Worm (Caenorhabditis elegans) whole organism, midembryonic: ENCODE data around the gene C33F10.4.

ENCODE experiments used
- T22C8.4 ChIP-seq: fragments of 200-800 bp; sonication (Bioruptor generic); IDR thresholded peaks from 2 replicates; pipeline ENCODE4 v1.3.6; 2022; ENCODE audit warnings: missing genetic modification characterization, missing compliant biosample characterization
- flt-1 ChIP-seq: fragments of 200-800 bp; sonication (Bioruptor generic); IDR thresholded peaks from 2 replicates; pipeline ENCODE4 v1.3.6; 2022; ENCODE audit warnings: missing genetic modification characterization, missing compliant biosample characterization

- TF ChIP-seq T22C8.4 (GFP tag; lab: Robert Waterston, UW) (no peak), flt-1 (GFP tag; lab: Robert Waterston, UW) (no peak)
These were observed 29.3 kb upstream of the C33F10.4 start, which contains the start of gene ttm-2 for ce11 chrII:4766284-4766683.
